2 worm cellular contexts compared by ENCODE assay signal in the genomic region with DNA sequence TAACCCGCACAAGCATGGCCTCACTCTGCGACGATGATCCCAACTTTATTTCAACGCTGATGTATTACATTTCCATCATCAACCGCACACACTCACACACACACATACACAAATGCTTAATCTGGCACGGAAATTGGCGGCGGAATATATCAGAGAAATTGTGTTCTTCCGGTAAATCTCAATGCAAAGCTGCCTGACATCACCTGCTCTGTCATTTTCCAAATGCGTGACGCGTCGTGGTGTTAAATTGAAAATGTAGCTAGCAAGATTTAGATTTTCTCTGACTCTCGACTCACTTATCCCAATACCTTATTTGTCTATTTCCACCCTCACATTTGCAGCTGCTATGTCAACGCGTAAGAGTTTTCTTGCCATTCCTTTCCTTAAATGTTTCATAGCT.
TF ChIP-seq lines count a peak whose summit lies in the region.

No protein-coding gene starts in this region.

TF ChIP-seq in whole organism, L1 larva, 84 proteins besides CTCF, POLR2A, EP300 and RAD21:
- TF ChIP-seq ceh-88 (GFP tag; IDR thresholded peaks at IDR 0.05; lab: Robert Waterston, UW) (no peak), unc-130 (tag; optimal IDR thresholded peaks at IDR 0.05; lab: Kevin White, UChicago) (no peak), dsc-1 (tag; optimal IDR thresholded peaks at IDR 0.05; lab: Kevin White, UChicago) (peak; percentile 74), snu-23 (GFP tag; optimal IDR thresholded peaks at IDR 0.05; lab: Kevin White, UChicago) (no peak), efl-3 (GFP tag; optimal IDR thresholded peaks at IDR 0.05; lab: Kevin White, UChicago) (no peak), hlh-4 (tag; optimal IDR thresholded peaks at IDR 0.05; lab: Kevin White, UChicago) (no peak), xbp-1 (tag; optimal IDR thresholded peaks at IDR 0.05; lab: Kevin White, UChicago) (no peak), nhr-84 (tag; optimal IDR thresholded peaks at IDR 0.05; lab: Kevin White, UChicago) (no peak), lin-13 (GFP tag; optimal IDR thresholded peaks at IDR 0.05; lab: Kevin White, UChicago) (no peak), lir-3 (tag; optimal IDR thresholded peaks at IDR 0.05; lab: Kevin White, UChicago; ENCODE audit: poor library complexity) (no peak), lin-35 (GFP tag; optimal IDR thresholded peaks at IDR 0.05; lab: Kevin White, UChicago) (no peak), nhr-20 (tag; optimal IDR thresholded peaks at IDR 0.05; lab: Kevin White, UChicago) (no peak), C16A3.4 (tag; optimal IDR thresholded peaks at IDR 0.05; lab: Kevin White, UChicago) (no peak), nhr-71 (tag; optimal IDR thresholded peaks at IDR 0.05; lab: Kevin White, UChicago) (no peak), lin-14 (GFP tag; optimal IDR thresholded peaks at IDR 0.05; lab: Kevin White, UChicago) (no peak), tbx-2 (tag; optimal IDR thresholded peaks at IDR 0.05; lab: Kevin White, UChicago) (no peak), mep-1 (tag; optimal IDR thresholded peaks at IDR 0.05; lab: Kevin White, UChicago) (no peak), egl-13 (tag; optimal IDR thresholded peaks at IDR 0.05; lab: Kevin White, UChicago) (peak; percentile 56), snpc-4 (tag; optimal IDR thresholded peaks at IDR 0.05; lab: Kevin White, UChicago) (no peak), aly-2 (tag; optimal IDR thresholded peaks at IDR 0.05; lab: Kevin White, UChicago) (no peak), fkh-8 (tag; optimal IDR thresholded peaks at IDR 0.05; lab: Kevin White, UChicago) (peak; percentile 69), aha-1 (tag; optimal IDR thresholded peaks at IDR 0.05; lab: Kevin White, UChicago) (no peak), nhr-47 (tag; optimal IDR thresholded peaks at IDR 0.05; lab: Kevin White, UChicago) (peak; percentile 35), blmp-1 (tag; optimal IDR thresholded peaks at IDR 0.05; lab: Kevin White, UChicago) (no peak), vab-15 (tag; optimal IDR thresholded peaks at IDR 0.05; lab: Kevin White, UChicago) (no peak)

TF ChIP-seq in whole organism, L4 larva, 104 proteins besides CTCF, POLR2A, EP300 and RAD21:
- TF ChIP-seq skn-1 (tag; optimal IDR thresholded peaks at IDR 0.05; lab: Kevin White, UChicago) (no peak), ZK546.5 (tag; optimal IDR thresholded peaks at IDR 0.05; lab: Kevin White, UChicago) (no peak), unc-62 (GFP tag; optimal IDR thresholded peaks at IDR 0.05 in 1 of 2; lab: Kevin White, UChicago) (no peak), unc-62 (tag; optimal IDR thresholded peaks at IDR 0.05; lab: Kevin White, UChicago) (no peak), zfp-3 (GFP tag; conservative IDR thresholded peaks at IDR 0.05; lab: Robert Waterston, UW) (no peak), aha-1 (tag; lab: Kevin White, UChicago) (peak; percentile 62)
